Worm (Caenorhabditis elegans) whole organism, L3 larva: ENCODE results near the gene AH9.1.

Source experiments
- aly-2 ChIP-seq: fragments of 150-350 bp; optimal IDR thresholded peaks from 2 replicates; lab custom pipeline; 2014; ENCODE audit warnings: missing biosample characterization, missing genetic modification characterization
- ama-1 ChIP-seq: fragments of 150-350 bp; optimal IDR thresholded peaks from 2 replicates; lab custom pipeline; 2018
- ceh-16 ChIP-seq: sonication (generic microtip); optimal IDR thresholded peaks from 2 replicates; lab custom pipeline; 2017; ENCODE audit warnings: missing biosample characterization, missing genetic modification characterization
- ceh-9 ChIP-seq: sonication (generic microtip); optimal IDR thresholded peaks from 2 replicates; lab custom pipeline; 2018; ENCODE audit warnings: missing biosample characterization, missing genetic modification characterization
- nhr-11 ChIP-seq: fragments of 150-350 bp; optimal IDR thresholded peaks from 2 replicates; lab custom pipeline; 2014; ENCODE audit warnings: missing biosample characterization, missing genetic modification characterization
- nhr-28 ChIP-seq: fragments of 150-350 bp; optimal IDR thresholded peaks from 2 replicates; lab custom pipeline; 2014; ENCODE audit warnings: missing biosample characterization, missing genetic modification characterization
- nhr-76 ChIP-seq: fragments of 150-350 bp; sonication (generic microtip); optimal IDR thresholded peaks from 5 replicates; lab custom pipeline; 2014; ENCODE audit warnings: missing biosample characterization, missing genetic modification characterization
- nhr-77 ChIP-seq: fragments of 150-350 bp; optimal IDR thresholded peaks from 2 replicates; lab custom pipeline; 2014; ENCODE audit warnings: missing biosample characterization, missing genetic modification characterization
- ztf-11 ChIP-seq: fragments of 150-350 bp; optimal IDR thresholded peaks from 2 replicates; lab custom pipeline; 2014; ENCODE audit warnings: missing biosample characterization, missing genetic modification characterization

- no peak for TF ChIP-seq ceh-16
- TF ChIP-seq ama-1 (lab: Kevin White, UChicago), result no peak
- no peak for TF ChIP-seq nhr-76 (tag; lab: Kevin White, UChicago)
- no peak for TF ChIP-seq nhr-11
- no peak for TF ChIP-seq aly-2
- TF ChIP-seq ztf-11 (tag; lab: Kevin White, UChicago), result no peak
- no peak for TF ChIP-seq nhr-28 (tag; lab: Kevin White, UChicago)
- no peak for TF ChIP-seq ceh-9 (tag; lab: Kevin White, UChicago)
- no peak for TF ChIP-seq nhr-77 (tag; lab: Kevin White, UChicago)
Observed at ce11 chrX:2287977-2288387, 41.2 kb upstream of the AH9.1 start.
